Fruit fly (Drosophila melanogaster): ENCODE measurements around the gene Tsf1.
A peak's percentile ranks its signal among the peaks of the same experiment; 100 is the strongest.

DNA sequence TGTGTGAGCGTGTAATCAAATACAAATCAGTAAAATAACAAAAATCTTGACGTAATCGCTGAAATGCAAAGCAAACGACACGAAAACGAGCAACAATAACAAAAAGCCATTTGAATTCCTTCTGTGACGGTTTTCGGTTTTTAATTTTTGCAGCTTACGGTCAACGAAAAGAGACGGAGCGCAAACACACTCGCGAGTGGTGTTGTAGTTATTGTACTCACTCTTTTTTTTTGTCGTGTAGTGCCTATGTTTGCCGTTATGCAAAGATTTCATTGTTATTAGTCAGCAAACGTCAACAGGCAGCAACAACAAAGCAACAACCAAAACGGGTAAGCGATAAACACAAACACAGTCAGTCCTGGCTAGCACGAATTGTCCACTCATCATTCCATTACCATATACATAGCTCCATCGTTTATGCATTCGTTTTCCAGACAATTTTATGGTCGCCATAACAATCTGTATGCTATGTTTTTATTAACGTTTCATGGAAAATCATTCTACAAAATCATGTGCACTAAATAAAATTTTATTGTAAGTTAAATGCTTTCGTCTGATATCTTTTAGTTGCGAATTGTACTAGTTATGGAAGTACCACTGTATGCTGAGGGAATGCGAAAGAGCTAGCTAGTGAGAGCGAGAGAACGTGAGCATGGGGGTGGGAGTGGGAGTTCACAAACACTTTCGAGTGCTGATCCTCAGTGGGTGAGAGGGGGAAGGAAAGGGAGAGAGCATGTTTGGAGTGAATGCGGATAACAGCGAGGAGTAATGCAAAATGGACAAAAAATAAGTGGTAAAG lies 19.8 kb upstream of the Tsf1 start:
- peak; percentile 85 for TF ChIP-seq pad (GFP tag; optimal IDR thresholded peaks at IDR 0.05)
- no peak for TF ChIP-seq cic (GFP tag; optimal IDR thresholded peaks at IDR 0.05)
- peak; percentile 85 for TF ChIP-seq CG1620 (GFP tag; optimal IDR thresholded peaks at IDR 0.05)
- TF ChIP-seq CG33017 (tag; optimal IDR thresholded peaks at IDR 0.05): peak; percentile 86
- TF ChIP-seq kay (GFP tag; ENCODE audit: borderline replicate concordance): peak; percentile 56
- peak; percentile 76 for TF ChIP-seq tj (GFP tag; optimal IDR thresholded peaks at IDR 0.05)
